Worm (Caenorhabditis elegans): ENCODE measurements around the gene H12D21.5.

Gene H12D21.5

DNA sequence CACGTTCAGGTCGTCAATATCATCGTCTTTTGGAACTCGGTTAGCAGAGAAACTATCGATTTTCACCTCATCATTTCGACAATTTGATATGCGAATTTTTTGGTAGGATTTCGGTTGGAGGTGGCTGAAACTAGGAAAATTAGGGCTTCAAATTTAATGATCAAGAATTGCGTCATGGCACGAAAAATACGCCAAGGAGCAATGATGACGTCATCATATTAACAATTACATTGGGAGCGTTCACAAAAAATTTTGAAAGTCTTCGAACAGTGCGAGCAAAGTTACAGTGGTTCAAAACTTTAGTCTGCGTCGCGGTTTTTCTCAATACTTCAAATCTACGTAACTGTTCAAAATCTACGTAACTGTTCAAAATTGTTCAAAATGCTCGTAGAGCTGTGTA lies 49.1 kb downstream of the H12D21.5 start:
- TF ChIP-seq ztf-22 (GFP tag; optimal IDR thresholded peaks at IDR 0.05): no peak
- no peak for TF ChIP-seq C06A6.2 (GFP tag; conservative IDR thresholded peaks at IDR 0.05)
- TF ChIP-seq pbrm-1 (GFP tag; IDR thresholded peaks at IDR 0.05): no peak
- TF ChIP-seq bed-1 (GFP tag; IDR thresholded peaks at IDR 0.05): no peak
- TF ChIP-seq zfh-2 (GFP tag; conservative IDR thresholded peaks at IDR 0.05): no peak
- TF ChIP-seq rcor-1 (GFP tag; IDR thresholded peaks at IDR 0.05): no peak

DNA sequence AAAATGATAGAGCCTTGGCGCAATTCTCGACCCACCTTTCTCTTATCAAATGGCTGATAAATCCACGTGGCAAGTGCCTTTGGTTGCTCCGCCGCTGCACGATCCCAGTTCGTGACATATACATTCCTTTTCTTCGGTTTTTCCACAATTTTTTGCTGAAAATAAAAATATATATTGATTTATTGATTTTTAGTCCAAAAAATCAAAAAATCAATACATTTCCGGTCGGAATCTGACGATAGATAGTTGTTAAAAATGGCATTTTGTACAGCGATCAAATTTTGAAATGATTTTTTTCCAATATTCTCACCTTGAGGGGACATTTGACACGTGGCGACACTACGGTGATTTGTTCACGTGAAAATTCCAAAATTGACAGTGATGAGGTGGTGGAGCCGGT lies 50.0 kb downstream of the H12D21.5 start:
- no peak for TF ChIP-seq rec-8 (tag; optimal IDR thresholded peaks at IDR 0.05)
- no peak for TF ChIP-seq lin-26 (GFP tag; IDR thresholded peaks at IDR 0.05)
- no peak for TF ChIP-seq B0261.1 (tag; optimal IDR thresholded peaks at IDR 0.05)
- no peak for TF ChIP-seq B0019.2 (GFP tag; conservative IDR thresholded peaks at IDR 0.05)
- no peak for TF ChIP-seq cebp-1 (GFP tag; IDR thresholded peaks at IDR 0.05)
- no peak for TF ChIP-seq cebp-1 (tag; optimal IDR thresholded peaks at IDR 0.05)
- no peak for TF ChIP-seq snpc-1.1 (tag; optimal IDR thresholded peaks at IDR 0.05; ENCODE audit: insufficient read depth)
- no peak for TF ChIP-seq chd-7 (tag; optimal IDR thresholded peaks at IDR 0.05)
- TF ChIP-seq ceh-27 (GFP tag; optimal IDR thresholded peaks at IDR 0.05): no peak
- no peak for TF ChIP-seq T07F8.4 (tag; optimal IDR thresholded peaks at IDR 0.05)
- TF ChIP-seq ztf-3 (GFP tag; optimal IDR thresholded peaks at IDR 0.05): no peak
- TF ChIP-seq lsl-1 (GFP tag; optimal IDR thresholded peaks at IDR 0.05): no peak
- TF ChIP-seq mcd-1 (GFP tag; IDR thresholded peaks at IDR 0.05): no peak

All from whole organism, young adult.